Fruit fly (Drosophila melanogaster) whole organism, embryonic: Measurements from ENCODE around the gene TotM.

Experiments used
- Aef1 ChIP-seq: fragments of 200-800 bp; sonication (Bioruptor generic); IDR thresholded peaks from 3 replicates; pipeline ENCODE4 v1.3.6; 2022; ENCODE audit warnings: missing biosample characterization, missing genetic modification characterization
- Asciz ChIP-seq: fragments of 200-800 bp; sonication (Bioruptor generic); optimal IDR thresholded peaks from 2 replicates; lab custom pipeline; 2017; ENCODE audit warnings: missing biosample characterization, mild to moderate bottlenecking, missing genetic modification characterization, missing genetic modification reagents
- Atf-2 ChIP-seq: fragments of 200-800 bp; sonication (Bioruptor generic); optimal IDR thresholded peaks from 2 replicates; lab custom pipeline; 2016; ENCODE audit warnings: missing biosample characterization, missing genetic modification characterization
- Atf6 ChIP-seq: fragments of 200-800 bp; sonication (Bioruptor generic); IDR thresholded peaks from 2 replicates; pipeline ENCODE4 v1.3.6; 2022; ENCODE audit warnings: missing biosample characterization, missing genetic modification characterization
- CG10147 ChIP-seq: fragments of 200-800 bp; sonication (Bioruptor generic); optimal IDR thresholded peaks from 2 replicates; lab custom pipeline; 2019; ENCODE audit warnings: missing biosample characterization, mild to moderate bottlenecking, missing genetic modification characterization, moderate library complexity
- CG12299 ChIP-seq: fragments of 200-800 bp; sonication (Bioruptor generic); optimal IDR thresholded peaks from 2 replicates; lab custom pipeline; 2018; ENCODE audit warnings: missing biosample characterization, mild to moderate bottlenecking, missing genetic modification characterization
- CG13296 ChIP-seq: fragments of 200-800 bp; sonication (Bioruptor generic); optimal IDR thresholded peaks from 3 replicates; lab custom pipeline; 2018; ENCODE audit warnings: missing biosample characterization, mild to moderate bottlenecking, missing genetic modification characterization
- CG14710 ChIP-seq: fragments of 200-800 bp; sonication (Bioruptor generic); optimal IDR thresholded peaks from 3 replicates; lab custom pipeline; 2019; ENCODE audit warnings: missing biosample characterization, mild to moderate bottlenecking, missing genetic modification characterization, moderate library complexity
- CG15073 ChIP-seq: fragments of 200-800 bp; sonication (Bioruptor generic); optimal IDR thresholded peaks from 2 replicates; lab custom pipeline; 2016; ENCODE audit warnings: missing biosample characterization, missing genetic modification characterization
- CG15269 ChIP-seq: fragments of 200-800 bp; sonication (Bioruptor generic); optimal IDR thresholded peaks from 2 replicates; lab custom pipeline; 2018; ENCODE audit warnings: missing biosample characterization, mild to moderate bottlenecking, missing genetic modification characterization, moderate library complexity
- CG15479 ChIP-seq: fragments of 200-800 bp; sonication (Bioruptor generic); optimal IDR thresholded peaks from 3 replicates; lab custom pipeline; 2019; ENCODE audit warnings: missing biosample characterization, mild to moderate bottlenecking, missing genetic modification characterization, moderate library complexity
- CG16779 ChIP-seq: fragments of 200-800 bp; sonication (Bioruptor generic); IDR thresholded peaks from 2 replicates; pipeline ENCODE4 v1.3.6; 2022; ENCODE audit warnings: missing biosample characterization, missing genetic modification characterization
- CG16813 ChIP-seq: fragments of 200-800 bp; sonication (Bioruptor generic); IDR thresholded peaks from 3 replicates; pipeline ENCODE4 v1.3.6; 2022; ENCODE audit warnings: missing biosample characterization, missing genetic modification characterization; ENCODE audit not compliant: partially characterized antibody
- CG33557 ChIP-seq: fragments of 200-800 bp; sonication (Bioruptor generic); optimal IDR thresholded peaks from 2 replicates; lab custom pipeline; 2019; ENCODE audit warnings: missing biosample characterization, mild to moderate bottlenecking, missing genetic modification characterization, moderate library complexity
- CG5180 ChIP-seq: fragments of 200-800 bp; sonication (Bioruptor generic); optimal IDR thresholded peaks from 3 replicates; lab custom pipeline; 2017; ENCODE audit warnings: missing biosample characterization, missing genetic modification characterization, mild to moderate bottlenecking, moderate library complexity, missing genetic modification reagents
- CG6791 ChIP-seq: fragments of 200-800 bp; sonication (Bioruptor generic); IDR thresholded peaks from 3 replicates; pipeline ENCODE4 v1.3.6; 2022; ENCODE audit warnings: missing biosample characterization, missing genetic modification characterization; ENCODE audit not compliant: partially characterized antibody
- CG7271 ChIP-seq: fragments of 200-800 bp; sonication (Bioruptor generic); optimal IDR thresholded peaks from 2 replicates; lab custom pipeline; 2018; ENCODE audit warnings: missing biosample characterization, mild to moderate bottlenecking, missing genetic modification characterization, moderate library complexity
- CG8924 ChIP-seq: fragments of 200-800 bp; optimal IDR thresholded peaks from 3 replicates; lab custom pipeline; 2019; ENCODE audit warnings: missing biosample characterization, mild to moderate bottlenecking, missing genetic modification characterization, moderate library complexity
- CTCF ChIP-seq: fragments of 200-800 bp; sonication (Bioruptor generic); optimal IDR thresholded peaks from 2 replicates; lab custom pipeline; 2017; ENCODE audit warnings: missing biosample characterization, mild to moderate bottlenecking, missing genetic modification characterization, moderate library complexity
- Deaf1 ChIP-seq: fragments of 200-800 bp; optimal IDR thresholded peaks from 3 replicates; lab custom pipeline; 2019; ENCODE audit warnings: missing biosample characterization, mild to moderate bottlenecking, missing genetic modification characterization, moderate library complexity
- Dll ChIP-seq: fragments of 200-800 bp; sonication (Bioruptor generic); IDR thresholded peaks from 4 replicates; pipeline ENCODE4 v1.3.6; 2022; ENCODE audit warnings: missing biosample characterization, missing genetic modification characterization; ENCODE audit not compliant: partially characterized antibody
- E2f2 ChIP-seq: fragments of 200-800 bp; sonication (Bioruptor generic); IDR thresholded peaks from 2 replicates; pipeline ENCODE4 v1.3.6; 2022; ENCODE audit warnings: missing biosample characterization, missing genetic modification characterization
- Ets97D ChIP-seq: fragments of 200-800 bp; sonication (Bioruptor generic); optimal IDR thresholded peaks from 3 replicates; lab custom pipeline; 2016; ENCODE audit warnings: missing biosample characterization, missing genetic modification characterization
- H15 ChIP-seq: fragments of 200-800 bp; sonication (Bioruptor generic); IDR thresholded peaks from 3 replicates; pipeline ENCODE4 v1.3.6; 2022; ENCODE audit warnings: missing biosample characterization, missing genetic modification characterization
- HLH3B ChIP-seq: fragments of 200-800 bp; sonication (Bioruptor generic); IDR thresholded peaks from 2 replicates; pipeline ENCODE4 v1.3.6; 2022; ENCODE audit warnings: missing biosample characterization, missing genetic modification characterization
- HmgZ ChIP-seq: fragments of 200-800 bp; sonication (Bioruptor generic); optimal IDR thresholded peaks from 2 replicates; lab custom pipeline; 2018; ENCODE audit warnings: missing biosample characterization, mild to moderate bottlenecking, missing genetic modification characterization
- Med ChIP-seq: fragments of 200-800 bp; sonication (Bioruptor generic); peaks from one replicate; lab custom pipeline; 2016; ENCODE audit warnings: missing biosample characterization, missing genetic modification characterization, mild to moderate bottlenecking, inconsistent platforms, moderate library complexity
- Meics ChIP-seq: fragments of 200-800 bp; sonication (Bioruptor generic); optimal IDR thresholded peaks from 2 replicates; lab custom pipeline; 2017; ENCODE audit warnings: missing biosample characterization, mild to moderate bottlenecking, missing genetic modification characterization
- Nf-YB ChIP-seq: fragments of 200-800 bp; sonication (Bioruptor generic); optimal IDR thresholded peaks from 3 replicates; lab custom pipeline; 2019; ENCODE audit warnings: missing biosample characterization, mild to moderate bottlenecking, missing genetic modification characterization, moderate library complexity
- Nf-YC ChIP-seq: fragments of 200-800 bp; optimal IDR thresholded peaks from 3 replicates; lab custom pipeline; 2019; ENCODE audit warnings: missing biosample characterization, mild to moderate bottlenecking, missing genetic modification characterization, moderate library complexity
- Oli ChIP-seq: fragments of 200-800 bp; sonication (Bioruptor generic); optimal IDR thresholded peaks from 2 replicates; lab custom pipeline; 2018; ENCODE audit warnings: missing biosample characterization, mild to moderate bottlenecking, missing genetic modification characterization, moderate library complexity
- cg ChIP-seq: fragments of 200-800 bp; sonication (Bioruptor generic); optimal IDR thresholded peaks from 3 replicates; lab custom pipeline; 2019; ENCODE audit warnings: missing biosample characterization, mild to moderate bottlenecking, missing genetic modification characterization, moderate library complexity
- eve ChIP-seq, 2 experiments: fragments of >200 bp; optimal IDR thresholded peaks; 2 replicates each; lab custom pipeline; 2017; ENCODE audit warnings: missing biosample characterization in 2 of 2, missing genetic modification characterization in 2 of 2
- ewg ChIP-seq: fragments of 200-800 bp; sonication (Bioruptor generic); optimal IDR thresholded peaks from 3 replicates; lab custom pipeline; 2017; ENCODE audit warnings: mild to moderate bottlenecking, missing biosample characterization, missing genetic modification reagents, missing genetic modification characterization
- ftz-f1 ChIP-seq: fragments of 200-800 bp; sonication (Bioruptor generic); optimal IDR thresholded peaks from 2 replicates; lab custom pipeline; 2016; ENCODE audit warnings: missing biosample characterization, missing genetic modification characterization
- grn ChIP-seq: fragments of 200-800 bp; sonication (Bioruptor generic); optimal IDR thresholded peaks from 3 replicates; lab custom pipeline; 2017; ENCODE audit warnings: missing biosample characterization, missing genetic modification characterization
- inv ChIP-seq: fragments of 200-800 bp; sonication (Bioruptor generic); IDR thresholded peaks from 2 replicates; pipeline ENCODE4 v1.3.6; 2022; ENCODE audit warnings: missing biosample characterization, missing genetic modification characterization; ENCODE audit not compliant: partially characterized antibody
- lola ChIP-seq, 3 experiments: fragments of >200 bp in 2 of 3; fragments of 200-800 bp in 1 of 3; sonication (Bioruptor generic) in 1 of 3; optimal IDR thresholded peaks; 2 replicates each; lab custom pipeline; 2017 to 2019; ENCODE audit warnings: missing biosample characterization in 3 of 3, missing genetic modification characterization in 3 of 3, mild to moderate bottlenecking in 1 of 3, moderate library complexity in 1 of 3
- pho ChIP-seq: fragments of 200-800 bp; sonication (Bioruptor generic); optimal IDR thresholded peaks from 2 replicates; lab custom pipeline; 2016; ENCODE audit warnings: missing biosample characterization, missing genetic modification characterization
- phol ChIP-seq: fragments of 200-800 bp; sonication (Bioruptor generic); optimal IDR thresholded peaks from 3 replicates; lab custom pipeline; 2018; ENCODE audit warnings: missing biosample characterization, mild to moderate bottlenecking, missing genetic modification characterization, moderate library complexity
- prd ChIP-seq, 3 experiments: fragments of >200 bp in 2 of 3; fragments of 200-800 bp in 1 of 3; sonication (Bioruptor generic) in 1 of 3; optimal IDR thresholded peaks in 2 of 3; IDR thresholded peaks in 1 of 3; 2 replicates in 2 of 3; 3 replicates in 1 of 3; pipeline versions ENCODE4 v1.3.6 to Lab custom; 2017 to 2022; ENCODE audit warnings: missing biosample characterization in 1 of 3, missing genetic modification characterization in 1 of 3
- pzg ChIP-seq: fragments of 200-800 bp; sonication (Bioruptor generic); optimal IDR thresholded peaks from 3 replicates; lab custom pipeline; 2018; ENCODE audit warnings: missing biosample characterization, mild to moderate bottlenecking, missing genetic modification characterization, moderate library complexity
- sc ChIP-seq, 3 experiments: fragments of >200 bp in 2 of 3; fragments of 200-800 bp in 1 of 3; sonication (Bioruptor generic) in 1 of 3; optimal IDR thresholded peaks; 2 replicates in 2 of 3; 3 replicates in 1 of 3; lab custom pipeline; 2017; ENCODE audit warnings: mild to moderate bottlenecking in 1 of 3, missing biosample characterization in 1 of 3, missing genetic modification characterization in 1 of 3, missing genetic modification reagents in 1 of 3
- schlank ChIP-seq: fragments of 200-800 bp; sonication (Bioruptor generic); optimal IDR thresholded peaks from 2 replicates; lab custom pipeline; 2018; ENCODE audit warnings: missing biosample characterization, mild to moderate bottlenecking, missing genetic modification characterization
- stwl ChIP-seq: fragments of 200-800 bp; sonication (Bioruptor generic); optimal IDR thresholded peaks from 3 replicates; lab custom pipeline; 2018; ENCODE audit warnings: missing biosample characterization, mild to moderate bottlenecking, missing genetic modification characterization, moderate library complexity
- ttk ChIP-seq: fragments of 200-800 bp; sonication (Bioruptor generic); IDR thresholded peaks from 2 replicates; pipeline ENCODE4 v2.1.2; 2022; ENCODE audit warnings: missing biosample characterization, missing genetic modification characterization
- vvl ChIP-seq: fragments of 200-800 bp; sonication (Bioruptor generic); IDR thresholded peaks from 2 replicates; pipeline ENCODE4 v1.3.6; 2022; ENCODE audit warnings: missing biosample characterization, missing genetic modification characterization
- zfh1 ChIP-seq: fragments of 200-800 bp; sonication (Bioruptor generic); IDR thresholded peaks from 3 replicates; pipeline ENCODE4 v1.3.6; 2022; ENCODE audit warnings: missing biosample characterization, missing genetic modification characterization

Gene TotM

dm6 chr2L:5353454-5353853 lies 23.8 kb downstream of the TotM start:
- TF ChIP-seq CG12299 (tag; lab: Kevin White, UChicago) = no peak
- peak in 1 of 2 experiments; percentile 22 for TF ChIP-seq eve (GFP tag; optimal IDR thresholded peaks at IDR 0.05; lab: Kevin White, UChicago)
- 0 out of 3 replicates have a peak, but pooled peaks have one; percentile 9 for TF ChIP-seq CG16813 (GFP tag; lab: Robert Waterston, UW)
- no peak for TF ChIP-seq Ets97D (GFP tag; lab: Kevin White, UChicago)
- no peak for TF ChIP-seq CG15073 (GFP tag; lab: Kevin White, UChicago)
- TF ChIP-seq sc (optimal IDR thresholded peaks at IDR 0.05; lab: Kevin White, UChicago) = no peak
- no peak for TF ChIP-seq sc (GFP tag; optimal IDR thresholded peaks at IDR 0.05; lab: Kevin White, UChicago)
- TF ChIP-seq pzg (GFP tag; lab: Kevin White, UChicago) = no peak
- peak; percentile 91 for TF ChIP-seq stwl (tag; lab: Kevin White, UChicago)
- TF ChIP-seq CG14710 (tag; lab: Kevin White, UChicago) = peak; percentile 59
- no peak for TF ChIP-seq E2f2 (GFP tag; lab: Robert Waterston, UW)
- no peak for TF ChIP-seq Meics (GFP tag; lab: Kevin White, UChicago)
- no peak for TF ChIP-seq CG15269

dm6 chr2L:5362351-5362750 lies 32.7 kb downstream of the TotM start:
- TF ChIP-seq HLH3B (no peak), Dll (0 out of 4 replicates have a peak, but pooled peaks have one; percentile 13), Nf-YC (tag; lab: Kevin White, UChicago) (peak; percentile 92), cg (GFP tag; lab: Kevin White, UChicago) (peak; percentile 9), ewg (GFP tag; lab: Kevin White, UChicago) (peak; percentile 42), Med (GFP tag; lab: Kevin White, UChicago) (peak; percentile 23), CG8924 (no peak), Deaf1 (tag; lab: Kevin White, UChicago) (peak; percentile 88), Nf-YB (GFP tag; lab: Kevin White, UChicago) (peak; percentile 90), zfh1 (no peak), Atf6 (GFP tag; lab: Robert Waterston, UW) (no peak), phol (no peak), vvl (GFP tag; lab: Robert Waterston, UW) (0 out of 2 replicates have a peak, but pooled peaks have one; percentile 14), CG15479 (GFP tag; lab: Kevin White, UChicago) (peak; percentile 15), grn (GFP tag; lab: Kevin White, UChicago) (peak; percentile 23), CG16779 (no peak), ttk (GFP tag; lab: Robert Waterston, UW) (peak; percentile 26; the same call in 1 of the 2 replicates), CG6791 (GFP tag; lab: Robert Waterston, UW) (peak; percentile 59; the same call in 1 of the 3 replicates), CG13296 (no peak), schlank (tag; lab: Kevin White, UChicago) (no peak), CG5180 (peak; percentile 18), HmgZ (tag; lab: Kevin White, UChicago) (no peak), pho (GFP tag; lab: Kevin White, UChicago) (no peak)

dm6 chr2L:5365841-5366240 lies 36.2 kb downstream of the TotM start:
- no peak for TF ChIP-seq prd (optimal IDR thresholded peaks at IDR 0.05; lab: Kevin White, UChicago)
- peak; percentile 19; the same call in 1 of the 3 replicates for TF ChIP-seq prd (GFP tag; IDR thresholded peaks at IDR 0.05; lab: Robert Waterston, UW)
- peak; percentile 97 for TF ChIP-seq CTCF (GFP tag; lab: Kevin White, UChicago)
- TF ChIP-seq Aef1 (GFP tag; lab: Robert Waterston, UW) = no peak
- no peak for TF ChIP-seq ftz-f1 (GFP tag; lab: Kevin White, UChicago)
- peak; percentile 2 for TF ChIP-seq CG7271 (tag; lab: Kevin White, UChicago)
- no peak for TF ChIP-seq inv (GFP tag; lab: Robert Waterston, UW)
- peak; percentile 21 for TF ChIP-seq Oli
- peak in 1 of 3 experiments; percentile 7 for TF ChIP-seq lola (GFP tag; optimal IDR thresholded peaks at IDR 0.05; lab: Kevin White, UChicago)
- TF ChIP-seq CG10147 (GFP tag; lab: Kevin White, UChicago) = no peak
- TF ChIP-seq H15 = peak; percentile 24; the same call in 1 of the 3 replicates
- TF ChIP-seq Atf-2 (GFP tag; lab: Kevin White, UChicago) = no peak
- no peak for TF ChIP-seq Asciz (GFP tag; lab: Kevin White, UChicago)
- peak; percentile 5 for TF ChIP-seq CG33557 (GFP tag; lab: Kevin White, UChicago)
